Fruit fly (Drosophila melanogaster) whole organism, embryonic: ENCODE measurements around the gene CG1542.

Experiments
- Atf-2 ChIP-seq: fragments of 200-800 bp; sonication (Bioruptor generic); optimal IDR thresholded peaks from 2 replicates; lab custom pipeline; 2016; ENCODE audit warnings: missing biosample characterization, missing genetic modification characterization
- BEAF-32 ChIP-seq: fragments of 200-800 bp; sonication (Bioruptor generic); optimal IDR thresholded peaks from 3 replicates; lab custom pipeline; 2017; ENCODE audit warnings: missing biosample characterization, missing genetic modification characterization, mild to moderate bottlenecking, moderate library complexity, missing genetic modification reagents
- Blimp-1 ChIP-seq: fragments of 200-800 bp; sonication (Bioruptor generic); optimal IDR thresholded peaks from 3 replicates; lab custom pipeline; 2018; ENCODE audit warnings: missing biosample characterization, missing genetic modification characterization, mild to moderate bottlenecking, moderate library complexity, missing genetic modification reagents
- CG10979 ChIP-seq: fragments of 200-800 bp; sonication (Bioruptor generic); optimal IDR thresholded peaks from 2 replicates; lab custom pipeline; 2018; ENCODE audit warnings: missing biosample characterization, mild to moderate bottlenecking, missing genetic modification characterization, moderate library complexity
- CG11247 ChIP-seq: fragments of 200-800 bp; sonication (Bioruptor generic); IDR thresholded peaks from 2 replicates; pipeline ENCODE4 v1.3.6; 2022; ENCODE audit warnings: missing biosample characterization, missing genetic modification characterization
- CG14050 ChIP-seq: fragments of 200-800 bp; sonication (Bioruptor generic); IDR thresholded peaks from 3 replicates; pipeline ENCODE4 v1.3.6; 2022; ENCODE audit warnings: missing biosample characterization, missing genetic modification characterization
- CG14441 ChIP-seq: fragments of 200-800 bp; sonication (Bioruptor generic); IDR thresholded peaks from 2 replicates; pipeline ENCODE4 v1.3.6; 2022; ENCODE audit warnings: missing biosample characterization, missing genetic modification characterization
- CG17829 ChIP-seq: fragments of 200-800 bp; optimal IDR thresholded peaks from 2 replicates; lab custom pipeline; 2019; ENCODE audit warnings: missing biosample characterization, mild to moderate bottlenecking, missing genetic modification characterization, moderate library complexity
- CG1792 ChIP-seq: fragments of 200-800 bp; sonication (Bioruptor generic); optimal IDR thresholded peaks from 2 replicates; lab custom pipeline; 2016; ENCODE audit warnings: missing biosample characterization, missing genetic modification characterization
- CG18262 ChIP-seq: fragments of 200-800 bp; optimal IDR thresholded peaks from 3 replicates; lab custom pipeline; 2019; ENCODE audit warnings: missing biosample characterization, mild to moderate bottlenecking, missing genetic modification characterization, moderate library complexity
- CG2199 ChIP-seq: fragments of 200-800 bp; sonication (Bioruptor generic); IDR thresholded peaks from 3 replicates; pipeline ENCODE4 v1.3.6; 2022; ENCODE audit warnings: missing biosample characterization, missing genetic modification characterization
- CG3281 ChIP-seq: fragments of 200-800 bp; sonication (Bioruptor generic); optimal IDR thresholded peaks from 3 replicates; lab custom pipeline; 2017; ENCODE audit warnings: missing biosample characterization, mild to moderate bottlenecking, missing genetic modification characterization
- CG34376 ChIP-seq: fragments of 200-800 bp; sonication (Bioruptor generic); optimal IDR thresholded peaks from 2 replicates; lab custom pipeline; 2018; ENCODE audit warnings: missing biosample characterization, mild to moderate bottlenecking, missing genetic modification characterization
- CG3995 ChIP-seq: fragments of 200-800 bp; sonication (Bioruptor generic); optimal IDR thresholded peaks from 3 replicates; lab custom pipeline; 2016; ENCODE audit warnings: missing biosample characterization, missing genetic modification characterization
- CG4820 ChIP-seq: fragments of 200-800 bp; sonication (Bioruptor generic); optimal IDR thresholded peaks from 3 replicates; lab custom pipeline; 2016; ENCODE audit warnings: missing biosample characterization, missing genetic modification characterization
- CG5953 ChIP-seq: fragments of 200-800 bp; sonication (Bioruptor generic); IDR thresholded peaks from 2 replicates; pipeline ENCODE4 v1.3.6; 2022; ENCODE audit warnings: missing biosample characterization, missing genetic modification characterization
- CG6689 ChIP-seq: fragments of 200-800 bp; sonication (Bioruptor generic); IDR thresholded peaks from 2 replicates; pipeline ENCODE4 v1.3.6; 2022; ENCODE audit warnings: missing biosample characterization, missing genetic modification characterization
- CG6765 ChIP-seq: fragments of 200-800 bp; sonication (Bioruptor generic); optimal IDR thresholded peaks from 3 replicates; lab custom pipeline; 2017; ENCODE audit warnings: missing biosample characterization, mild to moderate bottlenecking, missing genetic modification characterization
- CG6854 ChIP-seq: fragments of 200-800 bp; sonication (Bioruptor generic); optimal IDR thresholded peaks from 3 replicates; lab custom pipeline; 2017; ENCODE audit warnings: missing biosample characterization, mild to moderate bottlenecking, missing genetic modification characterization
- CG7745 ChIP-seq: fragments of 200-800 bp; sonication (Bioruptor generic); optimal IDR thresholded peaks from 2 replicates; lab custom pipeline; 2018; ENCODE audit warnings: missing biosample characterization, mild to moderate bottlenecking, missing genetic modification characterization, moderate library complexity
- CG7987 ChIP-seq: fragments of 200-800 bp; sonication (Bioruptor generic); optimal IDR thresholded peaks from 2 replicates; lab custom pipeline; 2018; ENCODE audit warnings: missing biosample characterization, mild to moderate bottlenecking, missing genetic modification characterization, moderate library complexity
- CG8089 ChIP-seq: fragments of 200-800 bp; sonication (Bioruptor generic); optimal IDR thresholded peaks from 3 replicates; lab custom pipeline; 2016; ENCODE audit warnings: missing biosample characterization, missing genetic modification characterization
- CG8478 ChIP-seq: fragments of >200 bp; optimal IDR thresholded peaks from 2 replicates; lab custom pipeline; 2018
- CG8765 ChIP-seq: fragments of 200-800 bp; sonication (Bioruptor generic); IDR thresholded peaks from 2 replicates; pipeline ENCODE4 v1.3.6; 2022; ENCODE audit warnings: missing biosample characterization, missing genetic modification characterization
- Dll ChIP-seq: fragments of 200-800 bp; sonication (Bioruptor generic); IDR thresholded peaks from 4 replicates; pipeline ENCODE4 v1.3.6; 2022; ENCODE audit warnings: missing biosample characterization, missing genetic modification characterization; ENCODE audit not compliant: partially characterized antibody
- Eip74EF ChIP-seq, 2 experiments: fragments of 200-800 bp in 1 of 2; fragments of >200 bp in 1 of 2; sonication (Bioruptor generic) in 1 of 2; optimal IDR thresholded peaks; 2 replicates each; lab custom pipeline; 2017 to 2019; ENCODE audit warnings: missing biosample characterization in 2 of 2, missing genetic modification characterization in 2 of 2, mild to moderate bottlenecking in 1 of 2, moderate library complexity in 1 of 2
- Fer3 ChIP-seq: fragments of 200-800 bp; sonication (Bioruptor generic); optimal IDR thresholded peaks from 2 replicates; lab custom pipeline; 2018; ENCODE audit warnings: missing biosample characterization, mild to moderate bottlenecking, missing genetic modification characterization, moderate library complexity
- HLH4C ChIP-seq: fragments of 200-800 bp; sonication (Bioruptor generic); IDR thresholded peaks from 3 replicates; pipeline ENCODE4 v1.3.6; 2022; ENCODE audit warnings: missing biosample characterization, missing genetic modification characterization; ENCODE audit not compliant: partially characterized antibody
- Jarid2 ChIP-seq: fragments of 200-800 bp; sonication (Bioruptor generic); optimal IDR thresholded peaks from 3 replicates; lab custom pipeline; 2017; ENCODE audit warnings: mild to moderate bottlenecking, missing biosample characterization, missing genetic modification reagents, missing genetic modification characterization
- Lim3 ChIP-seq: fragments of 200-800 bp; sonication (Bioruptor generic); IDR thresholded peaks from 2 replicates; pipeline ENCODE4 v1.3.6; 2022; ENCODE audit warnings: missing biosample characterization, missing genetic modification characterization
- Rfx ChIP-seq: fragments of 200-800 bp; sonication (Bioruptor generic); IDR thresholded peaks from 2 replicates; pipeline ENCODE4 v1.3.6; 2022; ENCODE audit warnings: missing biosample characterization, missing genetic modification characterization
- al ChIP-seq: fragments of 200-800 bp; sonication (Bioruptor generic); IDR thresholded peaks from 2 replicates; pipeline ENCODE4 v1.3.6; 2022; ENCODE audit warnings: missing biosample characterization, missing genetic modification characterization
- bbx ChIP-seq: fragments of 200-800 bp; sonication (Bioruptor generic); IDR thresholded peaks from 2 replicates; pipeline ENCODE4 v1.3.6; 2022; ENCODE audit warnings: missing biosample characterization, missing genetic modification characterization; ENCODE audit not compliant: partially characterized antibody
- chm ChIP-seq: fragments of 200-800 bp; sonication (Bioruptor generic); IDR thresholded peaks from 2 replicates; pipeline ENCODE4 v1.3.6; 2022; ENCODE audit warnings: missing biosample characterization, missing genetic modification characterization
- chn ChIP-seq: fragments of 200-800 bp; sonication (Bioruptor generic); optimal IDR thresholded peaks from 2 replicates; lab custom pipeline; 2016; ENCODE audit warnings: missing biosample characterization, missing genetic modification characterization
- eve ChIP-seq, 2 experiments: fragments of >200 bp; optimal IDR thresholded peaks; 2 replicates each; lab custom pipeline; 2017; ENCODE audit warnings: missing biosample characterization in 2 of 2, missing genetic modification characterization in 2 of 2
- fd102C ChIP-seq: fragments of 200-800 bp; sonication (Bioruptor generic); optimal IDR thresholded peaks from 2 replicates; lab custom pipeline; 2018; ENCODE audit warnings: missing biosample characterization, mild to moderate bottlenecking, missing genetic modification characterization, moderate library complexity
- fu2 ChIP-seq: fragments of 200-800 bp; sonication (Bioruptor generic); optimal IDR thresholded peaks from 2 replicates; lab custom pipeline; 2016; ENCODE audit warnings: missing biosample characterization, missing genetic modification characterization
- gcm ChIP-seq: fragments of 200-800 bp; sonication (Bioruptor generic); optimal IDR thresholded peaks from 2 replicates; lab custom pipeline; 2019; ENCODE audit warnings: missing biosample characterization, mild to moderate bottlenecking, missing genetic modification characterization, moderate library complexity
- hb ChIP-seq: fragments of 200-800 bp; sonication (Bioruptor generic); IDR thresholded peaks from 3 replicates; pipeline ENCODE4 v1.3.6; 2022; ENCODE audit warnings: missing biosample characterization, missing genetic modification characterization; ENCODE audit not compliant: partially characterized antibody
- lilli ChIP-seq: fragments of 200-800 bp; sonication (Bioruptor generic); optimal IDR thresholded peaks from 3 replicates; lab custom pipeline; 2016; ENCODE audit warnings: missing biosample characterization, missing genetic modification characterization
- lmd ChIP-seq: fragments of 200-800 bp; sonication (Bioruptor generic); IDR thresholded peaks from 2 replicates; pipeline ENCODE4 v1.3.6; 2022; ENCODE audit warnings: missing biosample characterization, missing genetic modification characterization
- lola ChIP-seq, 3 experiments: fragments of >200 bp in 2 of 3; fragments of 200-800 bp in 1 of 3; sonication (Bioruptor generic) in 1 of 3; optimal IDR thresholded peaks; 2 replicates each; lab custom pipeline; 2017 to 2019; ENCODE audit warnings: missing biosample characterization in 3 of 3, missing genetic modification characterization in 3 of 3, mild to moderate bottlenecking in 1 of 3, moderate library complexity in 1 of 3
- phol ChIP-seq: fragments of 200-800 bp; sonication (Bioruptor generic); optimal IDR thresholded peaks from 3 replicates; lab custom pipeline; 2018; ENCODE audit warnings: missing biosample characterization, mild to moderate bottlenecking, missing genetic modification characterization, moderate library complexity
- pnt ChIP-seq: fragments of 200-800 bp; sonication (Bioruptor generic); optimal IDR thresholded peaks from 3 replicates; lab custom pipeline; 2016; ENCODE audit warnings: missing biosample characterization, missing genetic modification characterization
- psq ChIP-seq: fragments of 200-800 bp; sonication (Bioruptor generic); optimal IDR thresholded peaks from 2 replicates; lab custom pipeline; 2017; ENCODE audit warnings: missing biosample characterization, missing genetic modification characterization
- ro ChIP-seq: fragments of 200-800 bp; sonication (Bioruptor generic); IDR thresholded peaks from 2 replicates; pipeline ENCODE4 v1.3.6; 2022; ENCODE audit warnings: missing biosample characterization, missing genetic modification characterization
- seq ChIP-seq: fragments of 200-800 bp; sonication (Bioruptor generic); IDR thresholded peaks from 2 replicates; pipeline ENCODE4 v1.3.6; 2022; ENCODE audit warnings: missing biosample characterization, missing genetic modification characterization
- trh ChIP-seq: fragments of 200-800 bp; sonication (Bioruptor generic); optimal IDR thresholded peaks from 2 replicates; lab custom pipeline; 2016; ENCODE audit warnings: missing biosample characterization, missing genetic modification characterization
- usp ChIP-seq: fragments of >200 bp; optimal IDR thresholded peaks from 2 replicates; lab custom pipeline; 2017; ENCODE audit warnings: missing biosample characterization, missing genetic modification characterization
- zfh1 ChIP-seq: fragments of 200-800 bp; sonication (Bioruptor generic); IDR thresholded peaks from 3 replicates; pipeline ENCODE4 v1.3.6; 2022; ENCODE audit warnings: missing biosample characterization, missing genetic modification characterization

CG1542 gene

dm6 chr3R:31168968-31169367 lies 44.3 kb upstream of the CG1542 start, which contains the start of gene stops (continued):
- TF ChIP-seq pnt (GFP tag; lab: Kevin White, UChicago) (no peak), bbx (GFP tag; lab: Robert Waterston, UW) (no peak), CG6854 (GFP tag; lab: Kevin White, UChicago) (peak; percentile 44), CG8478 (lab: Kevin White, UChicago) (no peak), CG14441 (GFP tag; lab: Robert Waterston, UW) (no peak), ro (GFP tag; lab: Robert Waterston, UW) (no peak), CG6765 (no peak), fd102C (no peak), chn (GFP tag; lab: Kevin White, UChicago) (peak; percentile 19), CG3995 (GFP tag; lab: Kevin White, UChicago) (no peak), zfh1 (0 out of 3 replicates have a peak, but pooled peaks have one; percentile 56), CG7745 (tag; lab: Kevin White, UChicago) (no peak), Fer3 (tag; lab: Kevin White, UChicago) (peak; percentile 52), fu2 (no peak), CG7987 (GFP tag; lab: Kevin White, UChicago) (peak; percentile 65), CG17829 (tag; lab: Kevin White, UChicago) (no peak), CG2199 (GFP tag; lab: Robert Waterston, UW) (no peak), CG1792 (peak; percentile 28), chm (GFP tag; lab: Robert Waterston, UW) (peak; percentile 74), Atf-2 (GFP tag; lab: Kevin White, UChicago) (no peak), Dll (0 out of 4 replicates have a peak, but pooled peaks have one; percentile 25), CG8765 (GFP tag; lab: Robert Waterston, UW) (no peak), lola (GFP tag; optimal IDR thresholded peaks at IDR 0.05; lab: Kevin White, UChicago) (no peak), phol (tag; lab: Kevin White, UChicago) (no peak), eve (GFP tag; optimal IDR thresholded peaks at IDR 0.05; lab: Kevin White, UChicago) (no peak), CG14050 (GFP tag; lab: Robert Waterston, UW) (0 out of 3 replicates have a peak, but pooled peaks have one; percentile 19), hb (no peak), Eip74EF (GFP tag; optimal IDR thresholded peaks at IDR 0.05; lab: Kevin White, UChicago) (no peak), CG11247 (GFP tag; lab: Robert Waterston, UW) (peak; percentile 50; the same call in 1 of the 2 replicates), al (GFP tag; lab: Robert Waterston, UW) (no peak), seq (GFP tag; lab: Robert Waterston, UW) (peak; percentile 20; the same call in 1 of the 2 replicates), CG34376 (GFP tag; lab: Kevin White, UChicago) (peak; percentile 13), BEAF-32 (GFP tag; lab: Kevin White, UChicago) (no peak), lmd (GFP tag; lab: Robert Waterston, UW) (no peak), CG10979 (no peak), trh (GFP tag; lab: Kevin White, UChicago) (peak; percentile 29), CG18262 (tag; lab: Kevin White, UChicago) (no peak), gcm (GFP tag; lab: Kevin White, UChicago) (no peak), Blimp-1 (GFP tag; lab: Kevin White, UChicago) (no peak), usp (GFP tag; lab: Kevin White, UChicago) (no peak), CG5953 (GFP tag; lab: Robert Waterston, UW) (0 out of 2 replicates have a peak, but pooled peaks have one; percentile 49), CG4820 (GFP tag; lab: Kevin White, UChicago) (no peak), psq (GFP tag; lab: Kevin White, UChicago) (no peak), CG3281 (peak; percentile 12), CG8089 (peak; percentile 31), Lim3 (GFP tag; lab: Robert Waterston, UW) (no peak), CG6689 (GFP tag; lab: Robert Waterston, UW) (0 out of 2 replicates have a peak, but pooled peaks have one; percentile 26), lilli (GFP tag; lab: Kevin White, UChicago) (no peak), Rfx (GFP tag; lab: Robert Waterston, UW) (0 out of 2 replicates have a peak, but pooled peaks have one; percentile 25), HLH4C (GFP tag; lab: Robert Waterston, UW) (no peak), Jarid2 (GFP tag; lab: Kevin White, UChicago) (peak; percentile 38)
